Worm (Caenorhabditis elegans) whole organism, young adult: Measurements from ENCODE around the gene Y41C4A.7.
A peak's percentile ranks its signal among the peaks of the same experiment; 100 is the strongest.

Experiments used
- B0019.2 ChIP-seq: fragments of 200-800 bp; sonication (Bioruptor generic); conservative IDR thresholded peaks from 2 replicates; pipeline ENCODE4 v1.3.6; 2022; ENCODE audit warnings: missing genetic modification reagents, missing genetic modification characterization, missing compliant biosample characterization
- B0336.3 ChIP-seq: fragments of 200-800 bp; sonication (Bioruptor generic); IDR thresholded peaks from 2 replicates; pipeline ENCODE4 v1.3.6; 2022; ENCODE audit warnings: missing genetic modification characterization, missing compliant biosample characterization
- D2030.7 ChIP-seq: fragments of 200-800 bp; sonication (Bioruptor generic); IDR thresholded peaks from 2 replicates; pipeline ENCODE4 v1.3.6; 2022; ENCODE audit warnings: missing genetic modification reagents, missing genetic modification characterization, missing compliant biosample characterization
- F22D6.2 ChIP-seq: sonication (generic microtip); optimal IDR thresholded peaks from 2 replicates; lab custom pipeline; 2016; ENCODE audit warnings: mild to moderate bottlenecking, missing genetic modification characterization, missing compliant biosample characterization
- F23B12.7 ChIP-seq: sonication (generic microtip); optimal IDR thresholded peaks from 2 replicates; lab custom pipeline; 2017; ENCODE audit warnings: missing genetic modification characterization, mild to moderate bottlenecking, missing compliant biosample characterization, antibody characterized with exemption, moderate library complexity; ENCODE audit not compliant: insufficient read depth
- F39B2.1 ChIP-seq: fragments of 200-800 bp; sonication (Bioruptor generic); IDR thresholded peaks from 2 replicates; pipeline ENCODE4 v1.3.6; 2022; ENCODE audit warnings: missing genetic modification reagents, missing genetic modification characterization, missing compliant biosample characterization
- K12H6.12 ChIP-seq: fragments of 200-800 bp; sonication (Bioruptor generic); optimal IDR thresholded peaks from 2 replicates; lab custom pipeline; 2018; ENCODE audit warnings: mild to moderate bottlenecking, missing genetic modification characterization, missing compliant biosample characterization
- T26A5.8 ChIP-seq: sonication (generic microtip); optimal IDR thresholded peaks from 2 replicates; lab custom pipeline; 2016; ENCODE audit warnings: missing genetic modification characterization, missing compliant biosample characterization
- Y53G8AR.9 ChIP-seq: fragments of 200-800 bp; sonication (Bioruptor generic); conservative IDR thresholded peaks from 2 replicates; pipeline ENCODE4 v1.3.6; 2022; ENCODE audit warnings: missing genetic modification reagents, missing genetic modification characterization, missing compliant biosample characterization
- Y56A3A.18 ChIP-seq: fragments of 200-800 bp; sonication (Bioruptor generic); IDR thresholded peaks from 2 replicates; pipeline ENCODE4 v1.3.6; 2022; ENCODE audit warnings: missing genetic modification reagents, missing genetic modification characterization, missing compliant biosample characterization
- Y95B8A.8 ChIP-seq: fragments of 200-800 bp; sonication (Bioruptor generic); IDR thresholded peaks from 2 replicates; pipeline ENCODE4 v1.3.6; 2022; ENCODE audit warnings: missing genetic modification reagents, missing genetic modification characterization, missing compliant biosample characterization
- ama-1 ChIP-seq, 3 experiments: fragments of 150-350 bp in 1 of 3; sonication (generic microtip) in 2 of 3; optimal IDR thresholded peaks; 2 replicates each; lab custom pipeline; 2014 to 2018; ENCODE audit warnings: missing biosample characterization in 2 of 3, missing genetic modification characterization in 2 of 3, missing genetic modification reagents in 2 of 3
- aptf-3 ChIP-seq: fragments of 200-800 bp; sonication (Bioruptor generic); IDR thresholded peaks from 2 replicates; pipeline ENCODE4 v1.3.6; 2022; ENCODE audit warnings: missing genetic modification characterization, missing compliant biosample characterization
- athp-1 ChIP-seq: sonication (generic microtip); optimal IDR thresholded peaks from 2 replicates; lab custom pipeline; 2017; ENCODE audit warnings: mild to moderate bottlenecking, missing genetic modification characterization, missing compliant biosample characterization
- attf-3 ChIP-seq: fragments of 200-800 bp; sonication (Bioruptor generic); conservative IDR thresholded peaks from 2 replicates; pipeline ENCODE4 v1.3.6; 2022; ENCODE audit warnings: missing genetic modification reagents, missing genetic modification characterization, missing compliant biosample characterization
- bed-1 ChIP-seq: fragments of 200-800 bp; sonication (Bioruptor generic); IDR thresholded peaks from 2 replicates; pipeline ENCODE4 v1.3.6; 2022; ENCODE audit warnings: missing genetic modification reagents, missing genetic modification characterization, missing compliant biosample characterization
- cebp-1 ChIP-seq, 2 experiments: fragments of 200-800 bp in 1 of 2; sonication (Bioruptor generic) in 1 of 2; sonication (generic microtip) in 1 of 2; IDR thresholded peaks in 1 of 2; optimal IDR thresholded peaks in 1 of 2; 2 replicates each; pipeline versions ENCODE4 v1.3.6 to Lab custom; 2017 to 2022; ENCODE audit warnings: missing compliant biosample characterization in 2 of 2, missing genetic modification characterization in 2 of 2, mild to moderate bottlenecking in 1 of 2, missing genetic modification reagents in 1 of 2, moderate library complexity in 1 of 2
- ceh-58 ChIP-seq: fragments of 200-800 bp; sonication (Bioruptor generic); IDR thresholded peaks from 2 replicates; pipeline ENCODE4 v1.3.6; 2022; ENCODE audit warnings: missing genetic modification characterization, missing compliant biosample characterization
- dox-1 ChIP-seq: fragments of 200-800 bp; sonication (Bioruptor generic); IDR thresholded peaks from 2 replicates; pipeline ENCODE4 v1.3.6; 2022; ENCODE audit warnings: missing genetic modification reagents, missing genetic modification characterization, missing compliant biosample characterization
- dpff-1 ChIP-seq: sonication (generic microtip); optimal IDR thresholded peaks from 2 replicates; lab custom pipeline; 2017; ENCODE audit warnings: mild to moderate bottlenecking, missing genetic modification characterization, missing compliant biosample characterization
- dpl-1 ChIP-seq: fragments of 150-350 bp; optimal IDR thresholded peaks from 2 replicates; lab custom pipeline; 2014; ENCODE audit warnings: missing biosample characterization, missing genetic modification reagents, missing genetic modification characterization
- egl-18 ChIP-seq: fragments of 200-800 bp; sonication (Bioruptor generic); IDR thresholded peaks from 2 replicates; pipeline ENCODE4 v1.3.6; 2022; ENCODE audit warnings: missing genetic modification reagents, missing genetic modification characterization, missing compliant biosample characterization
- egrh-3 ChIP-seq: fragments of 200-800 bp; sonication (Bioruptor generic); IDR thresholded peaks from 2 replicates; pipeline ENCODE4 v1.3.6; 2022; ENCODE audit warnings: missing genetic modification reagents, missing genetic modification characterization, missing compliant biosample characterization
- gei-17 ChIP-seq: fragments of 200-800 bp; sonication (Bioruptor generic); optimal IDR thresholded peaks from 2 replicates; lab custom pipeline; 2018; ENCODE audit warnings: mild to moderate bottlenecking, missing genetic modification characterization, missing compliant biosample characterization
- hmg-1.2 ChIP-seq: fragments of 200-800 bp; sonication (Bioruptor generic); IDR thresholded peaks from 2 replicates; pipeline ENCODE4 v1.3.6; 2022; ENCODE audit warnings: missing genetic modification reagents, missing genetic modification characterization, missing compliant biosample characterization
- lag-1 ChIP-seq: fragments of 200-800 bp; sonication (Bioruptor generic); IDR thresholded peaks from 2 replicates; pipeline ENCODE4 v1.3.6; 2022; ENCODE audit warnings: missing genetic modification reagents, missing genetic modification characterization, missing compliant biosample characterization
- let-526 ChIP-seq: fragments of 200-800 bp; sonication (Bioruptor generic); IDR thresholded peaks from 2 replicates; pipeline ENCODE4 v1.3.6; 2022; ENCODE audit warnings: missing genetic modification reagents, missing genetic modification characterization, missing compliant biosample characterization
- lin-26 ChIP-seq: fragments of 200-800 bp; sonication (Bioruptor generic); IDR thresholded peaks from 2 replicates; pipeline ENCODE4 v1.3.6; 2022; ENCODE audit warnings: missing genetic modification reagents, missing genetic modification characterization, missing compliant biosample characterization
- lsy-27 ChIP-seq: sonication (generic microtip); optimal IDR thresholded peaks from 2 replicates; lab custom pipeline; 2017; ENCODE audit warnings: missing genetic modification characterization, mild to moderate bottlenecking, missing compliant biosample characterization, antibody characterized with exemption, missing genotype, borderline replicate concordance; ENCODE audit not compliant: insufficient read depth
- nhr-179 ChIP-seq: sonication (generic microtip); optimal IDR thresholded peaks from 2 replicates; lab custom pipeline; 2016; ENCODE audit warnings: mild to moderate bottlenecking, missing genetic modification characterization, missing compliant biosample characterization
- nhr-80 ChIP-seq: sonication (generic microtip); optimal IDR thresholded peaks from 2 replicates; lab custom pipeline; 2016; ENCODE audit warnings: missing genetic modification characterization, missing compliant biosample characterization
- pbrm-1 ChIP-seq: fragments of 200-800 bp; sonication (Bioruptor generic); IDR thresholded peaks from 2 replicates; pipeline ENCODE4 v1.3.6; 2022; ENCODE audit warnings: missing genetic modification reagents, missing genetic modification characterization, missing compliant biosample characterization
- sea-2 ChIP-seq: fragments of 200-800 bp; sonication (Bioruptor generic); IDR thresholded peaks from 2 replicates; pipeline ENCODE4 v1.3.6; 2022; ENCODE audit warnings: missing genetic modification characterization, missing compliant biosample characterization
- snpc-1.1 ChIP-seq: sonication (generic microtip); optimal IDR thresholded peaks from 2 replicates; lab custom pipeline; 2017; ENCODE audit warnings: missing genetic modification characterization, mild to moderate bottlenecking, missing compliant biosample characterization, antibody characterized with exemption, moderate library complexity, missing genotype, missing genetic modification reagents; ENCODE audit not compliant: insufficient read depth
- unc-130 ChIP-seq: sonication (generic microtip); optimal IDR thresholded peaks from 2 replicates; lab custom pipeline; 2016; ENCODE audit warnings: missing genetic modification reagents, missing genetic modification characterization, missing compliant biosample characterization
- zfh-2 ChIP-seq: fragments of 200-800 bp; sonication (Bioruptor generic); conservative IDR thresholded peaks from 2 replicates; pipeline ENCODE4 v1.3.6; 2022; ENCODE audit warnings: missing genetic modification reagents, missing genetic modification characterization, missing compliant biosample characterization
- ztf-22 ChIP-seq: fragments of 200-800 bp; sonication (Bioruptor generic); optimal IDR thresholded peaks from 2 replicates; lab custom pipeline; 2018; ENCODE audit warnings: mild to moderate bottlenecking, missing genetic modification characterization, moderate library complexity, missing compliant biosample characterization
- ztf-25 ChIP-seq: fragments of 200-800 bp; sonication (Bioruptor generic); IDR thresholded peaks from 2 replicates; pipeline ENCODE4 v1.3.6; 2022; ENCODE audit warnings: missing genetic modification reagents, missing genetic modification characterization, missing compliant biosample characterization
- ztf-26 ChIP-seq: sonication (generic microtip); optimal IDR thresholded peaks from 2 replicates; lab custom pipeline; 2017; ENCODE audit warnings: missing genetic modification characterization, missing compliant biosample characterization

Gene Y41C4A.7

DNA sequence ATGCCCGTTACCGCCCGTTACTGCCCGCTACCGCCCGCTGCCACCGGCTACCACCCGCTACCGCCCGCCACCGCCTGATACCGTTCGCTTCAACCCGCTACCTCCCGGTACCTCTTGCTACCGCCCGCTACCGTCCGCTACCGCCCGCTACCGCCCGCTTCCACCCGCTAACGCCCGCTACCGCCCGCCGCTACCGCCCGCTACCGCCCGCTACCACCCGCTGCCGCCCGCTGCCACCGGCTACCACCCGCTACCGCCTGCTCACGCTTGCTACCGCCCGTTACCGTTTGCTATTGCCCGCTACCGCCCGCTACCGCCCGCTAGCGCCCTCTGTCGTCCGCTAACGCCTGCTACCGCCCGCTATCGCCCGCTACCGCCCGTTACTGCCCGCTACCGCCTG is 3.2 kb downstream of the Y41C4A.7 start:
- TF ChIP-seq sea-2 (GFP tag; lab: Robert Waterston, UW) = no peak
- 0 out of 2 replicates have a peak, but pooled peaks have one; percentile 9 for TF ChIP-seq D2030.7
- peak; percentile 98 for TF ChIP-seq egrh-3 (GFP tag; lab: Robert Waterston, UW)
- TF ChIP-seq zfh-2 (GFP tag; lab: Robert Waterston, UW) = peak; percentile 96
- TF ChIP-seq dpff-1 (tag; lab: Kevin White, UChicago) = peak; percentile 58
- no peak for TF ChIP-seq nhr-80 (tag; lab: Kevin White, UChicago)
- TF ChIP-seq ztf-22 (GFP tag; lab: Kevin White, UChicago) = no peak
- TF ChIP-seq nhr-179 (tag; lab: Kevin White, UChicago) = no peak
- peak; percentile 33; the same call in 1 of the 2 replicates for TF ChIP-seq dox-1
- no peak for TF ChIP-seq hmg-1.2

DNA sequence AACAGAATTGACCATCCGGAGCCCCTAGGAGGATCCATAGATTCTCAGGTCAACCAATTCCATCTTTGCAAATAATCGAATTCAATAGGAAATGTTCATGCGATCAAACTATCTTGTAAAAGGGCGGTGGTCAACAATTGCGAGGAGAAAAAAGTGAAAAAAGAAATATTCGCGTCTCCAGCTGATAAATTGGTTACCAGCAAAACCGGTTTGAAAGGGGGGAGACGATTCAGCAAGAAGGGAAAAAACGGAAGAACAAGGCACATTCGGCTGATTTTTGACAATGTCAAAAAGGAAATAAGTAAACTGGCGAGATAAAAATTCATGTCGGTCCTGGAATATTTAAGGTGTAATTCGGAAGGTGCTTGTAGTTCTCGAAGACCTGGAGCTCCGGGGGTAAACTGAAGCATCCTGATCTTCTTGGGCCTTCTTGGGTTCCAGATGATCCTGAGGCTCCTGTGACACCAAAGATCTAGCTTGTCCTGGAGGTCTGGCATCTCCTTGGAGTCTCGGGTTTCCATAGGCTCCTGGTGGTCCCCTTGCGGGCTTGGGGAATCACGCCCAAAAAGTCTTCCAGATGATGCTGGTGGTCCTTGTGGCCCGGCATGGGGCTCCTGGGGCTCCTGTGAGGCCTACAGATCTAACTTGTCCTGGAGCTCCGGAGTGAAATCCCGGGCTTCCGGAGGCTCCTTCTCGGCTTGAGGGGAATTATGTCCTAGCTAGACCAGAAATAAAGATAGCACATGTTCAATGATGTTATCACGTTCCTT is 4.5 kb downstream of the Y41C4A.7 start:
- TF ChIP-seq lin-26 (0 out of 2 replicates have a peak, but pooled peaks have one; percentile 14), B0336.3 (no peak), egrh-3 (GFP tag; lab: Robert Waterston, UW) (peak; percentile 52; the same call in 1 of the 2 replicates), zfh-2 (GFP tag; lab: Robert Waterston, UW) (peak; percentile 81)

DNA sequence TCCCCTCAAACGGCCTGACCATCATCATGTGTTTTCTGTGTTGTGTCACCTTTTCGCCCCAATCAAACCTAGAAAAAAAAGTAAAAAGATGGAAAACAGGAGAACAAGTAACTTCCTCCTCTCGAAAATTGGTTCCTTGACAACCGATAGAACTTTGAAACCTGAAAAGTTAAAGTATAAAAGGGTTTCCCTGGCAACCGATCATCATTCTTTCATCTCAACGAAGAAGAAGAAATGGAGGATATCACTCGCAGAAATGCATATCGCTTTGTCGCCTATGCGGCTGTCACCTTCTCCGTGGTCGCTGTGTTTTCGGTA is 5.1 kb downstream of the Y41C4A.7 start, which contains the start of gene col-95:
Gene col-95 (plus strand): TSS at position 219 of the 318 bp plus-strand sequence.
- TF ChIP-seq pbrm-1 (GFP tag; lab: Robert Waterston, UW) (no peak), bed-1 (GFP tag; lab: Robert Waterston, UW) (no peak), gei-17 (GFP tag; lab: Kevin White, UChicago) (no peak), F23B12.7 (no peak), athp-1 (tag; lab: Kevin White, UChicago) (no peak), zfh-2 (GFP tag; lab: Robert Waterston, UW) (no peak), Y95B8A.8 (GFP tag; lab: Robert Waterston, UW) (no peak), egl-18 (GFP tag; lab: Robert Waterston, UW) (no peak), F22D6.2 (tag; lab: Kevin White, UChicago) (no peak), Y56A3A.18 (no peak), ceh-58 (GFP tag; lab: Robert Waterston, UW) (no peak), ztf-26 (tag; lab: Kevin White, UChicago) (no peak), let-526 (no peak), attf-3 (GFP tag; lab: Robert Waterston, UW) (no peak), B0019.2 (GFP tag; lab: Robert Waterston, UW) (no peak), K12H6.12 (tag; lab: Kevin White, UChicago) (no peak), ztf-25 (GFP tag; lab: Robert Waterston, UW) (no peak), Y53G8AR.9 (GFP tag; lab: Robert Waterston, UW) (no peak)

DNA sequence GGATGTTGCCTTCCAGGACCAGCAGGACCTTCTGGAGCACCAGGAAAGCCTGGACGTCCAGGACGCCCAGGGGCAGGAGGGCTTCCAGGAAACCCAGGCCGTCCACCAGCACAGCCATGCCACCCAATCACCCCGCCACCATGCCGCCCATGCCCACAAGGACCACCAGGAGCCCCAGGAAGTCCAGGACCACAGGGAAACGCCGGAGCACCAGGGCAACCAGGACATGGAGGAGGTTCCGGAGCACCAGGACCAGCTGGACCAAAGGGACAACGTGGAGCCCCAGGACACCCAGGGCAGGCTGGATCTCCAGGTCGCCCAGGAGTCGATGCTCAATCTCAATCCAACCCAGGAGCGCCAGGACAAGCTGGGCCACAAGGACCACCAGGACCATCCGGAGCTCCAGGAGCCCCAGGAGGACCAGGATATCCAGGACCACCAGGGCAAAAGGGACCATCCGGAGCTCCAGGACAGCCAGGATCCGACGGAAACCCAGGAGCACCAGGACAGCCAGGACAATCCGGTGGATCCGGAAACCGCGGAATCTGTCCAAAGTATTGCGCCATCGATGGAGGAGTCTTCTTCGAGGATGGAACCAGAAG is 5.8 kb downstream of the Y41C4A.7 start:
- TF ChIP-seq B0336.3 = no peak
- no peak for TF ChIP-seq lag-1
- TF ChIP-seq cebp-1 (GFP tag; IDR thresholded peaks at IDR 0.05; lab: Robert Waterston, UW) = no peak
- no peak for TF ChIP-seq cebp-1 (tag; optimal IDR thresholded peaks at IDR 0.05; lab: Kevin White, UChicago)
- TF ChIP-seq egrh-3 (GFP tag; lab: Robert Waterston, UW) = peak; percentile 92
- peak; percentile 91 for TF ChIP-seq zfh-2 (GFP tag; lab: Robert Waterston, UW)
- no peak for TF ChIP-seq T26A5.8 (tag; lab: Kevin White, UChicago)
- 0 out of 2 replicates have a peak, but pooled peaks have one; percentile 28 for TF ChIP-seq aptf-3
- TF ChIP-seq unc-130 (GFP tag; lab: Kevin White, UChicago) = no peak
- no peak for TF ChIP-seq K12H6.12 (tag; lab: Kevin White, UChicago)
- TF ChIP-seq dox-1 = 0 out of 2 replicates have a peak, but pooled peaks have one; percentile 8
- no peak for TF ChIP-seq lsy-27 (tag; lab: Kevin White, UChicago)
- no peak for TF ChIP-seq ztf-25 (GFP tag; lab: Robert Waterston, UW)
- no peak for TF ChIP-seq snpc-1.1 (tag; lab: Kevin White, UChicago)
- no peak for TF ChIP-seq dpff-1 (tag; lab: Kevin White, UChicago)
- TF ChIP-seq F39B2.1 (GFP tag; lab: Robert Waterston, UW) = no peak
- 0 out of 2 replicates have a peak, but pooled peaks have one; percentile 4 for TF ChIP-seq hmg-1.2
- TF ChIP-seq dpl-1 (GFP tag; lab: Kevin White, UChicago) = no peak
- no peak for TF ChIP-seq ama-1 (optimal IDR thresholded peaks at IDR 0.05; lab: Kevin White, UChicago)
- no peak for TF ChIP-seq ama-1 (GFP tag; optimal IDR thresholded peaks at IDR 0.05; lab: Kevin White, UChicago)
